Worm (Caenorhabditis elegans) whole organism, mixed stage, embryonic: Measurements from ENCODE around the gene T27A8.2.

Source experiments
- M03D4.4 ChIP-seq: sonication (generic microtip); optimal IDR thresholded peaks from 2 replicates; lab custom pipeline; 2017; ENCODE audit warnings: mild to moderate bottlenecking, missing genetic modification characterization, missing compliant biosample characterization
- blmp-1 ChIP-seq: fragments of 150-350 bp; optimal IDR thresholded peaks from 2 replicates; lab custom pipeline; 2014; ENCODE audit warnings: missing biosample characterization, missing genetic modification characterization
- ceh-39 ChIP-seq: fragments of 150-350 bp; optimal IDR thresholded peaks from 2 replicates; lab custom pipeline; 2014; ENCODE audit warnings: missing biosample characterization, missing genetic modification characterization
- ceh-43 ChIP-seq: fragments of 200-800 bp; sonication (Bioruptor generic); optimal IDR thresholded peaks from 2 replicates; lab custom pipeline; 2018; ENCODE audit warnings: mild to moderate bottlenecking, missing genetic modification characterization, moderate library complexity, missing compliant biosample characterization
- ceh-83 ChIP-seq: fragments of 200-800 bp; sonication (Bioruptor generic); optimal IDR thresholded peaks from 2 replicates; lab custom pipeline; 2018; ENCODE audit warnings: mild to moderate bottlenecking, missing genetic modification characterization, missing compliant biosample characterization
- ces-1 ChIP-seq: fragments of 150-350 bp; optimal IDR thresholded peaks from 2 replicates; lab custom pipeline; 2014; ENCODE audit warnings: missing biosample characterization, missing genetic modification reagents, missing genetic modification characterization
- cnd-1 ChIP-seq: fragments of 200-800 bp; sonication (Bioruptor generic); optimal IDR thresholded peaks from 2 replicates; lab custom pipeline; 2018; ENCODE audit warnings: mild to moderate bottlenecking, missing genetic modification characterization, missing compliant biosample characterization
- drap-1 ChIP-seq: fragments of 200-800 bp; sonication (Bioruptor generic); optimal IDR thresholded peaks from 3 replicates; lab custom pipeline; 2018; ENCODE audit warnings: mild to moderate bottlenecking, missing genetic modification characterization, missing compliant biosample characterization
- elt-1 ChIP-seq: sonication (generic microtip); optimal IDR thresholded peaks from 2 replicates; lab custom pipeline; 2017; ENCODE audit warnings: missing genetic modification characterization, mild to moderate bottlenecking, missing compliant biosample characterization, antibody characterized with exemption, moderate library complexity, borderline replicate concordance; ENCODE audit not compliant: insufficient read depth
- elt-3 ChIP-seq: fragments of 150-350 bp; optimal IDR thresholded peaks from 2 replicates; lab custom pipeline; 2014; ENCODE audit warnings: missing biosample characterization, missing genetic modification characterization
- flh-1 ChIP-seq: fragments of 200-800 bp; sonication (Bioruptor generic); optimal IDR thresholded peaks from 2 replicates; lab custom pipeline; 2018; ENCODE audit warnings: mild to moderate bottlenecking, missing genetic modification characterization, moderate library complexity, missing compliant biosample characterization
- ham-2 ChIP-seq: fragments of 200-800 bp; sonication (Bioruptor generic); optimal IDR thresholded peaks from 2 replicates; lab custom pipeline; 2018; ENCODE audit warnings: mild to moderate bottlenecking, missing genetic modification characterization, missing compliant biosample characterization
- hlh-1 ChIP-seq: fragments of 150-350 bp; optimal IDR thresholded peaks from 2 replicates; lab custom pipeline; 2014; ENCODE audit warnings: missing biosample characterization, missing genetic modification reagents, missing genetic modification characterization
- lin-13 ChIP-seq: fragments of 150-350 bp; optimal IDR thresholded peaks from 2 replicates; lab custom pipeline; 2014; ENCODE audit warnings: missing biosample characterization, missing genetic modification characterization
- lin-32 ChIP-seq: fragments of 200-800 bp; sonication (Bioruptor generic); optimal IDR thresholded peaks from 2 replicates; lab custom pipeline; 2018; ENCODE audit warnings: mild to moderate bottlenecking, missing genetic modification characterization, missing compliant biosample characterization
- lsy-2 ChIP-seq: fragments of 150-350 bp; optimal IDR thresholded peaks from 2 replicates; lab custom pipeline; 2014; ENCODE audit warnings: missing biosample characterization, missing genetic modification characterization
- mab-5 ChIP-seq: fragments of 150-350 bp; optimal IDR thresholded peaks from 2 replicates; lab custom pipeline; 2014; ENCODE audit warnings: missing biosample characterization, missing genetic modification characterization
- mls-2 ChIP-seq: sonication (generic microtip); optimal IDR thresholded peaks from 2 replicates; lab custom pipeline; 2016; ENCODE audit warnings: mild to moderate bottlenecking, missing genetic modification characterization, moderate library complexity, missing compliant biosample characterization
- nhr-12 ChIP-seq: fragments of 150-350 bp; optimal IDR thresholded peaks from 2 replicates; lab custom pipeline; 2014; ENCODE audit warnings: missing biosample characterization, missing genetic modification characterization
- nhr-2 ChIP-seq: fragments of 150-350 bp; optimal IDR thresholded peaks from 2 replicates; lab custom pipeline; 2014; ENCODE audit warnings: missing biosample characterization, missing genetic modification characterization
- nhr-28 ChIP-seq: fragments of 150-350 bp; optimal IDR thresholded peaks from 2 replicates; lab custom pipeline; 2014; ENCODE audit warnings: missing biosample characterization, missing genetic modification characterization
- nhr-76 ChIP-seq: sonication (generic microtip); optimal IDR thresholded peaks from 2 replicates; lab custom pipeline; 2017; ENCODE audit warnings: missing biosample characterization, missing genetic modification characterization
- pha-4 ChIP-seq: fragments of 150-350 bp; optimal IDR thresholded peaks from 2 replicates; lab custom pipeline; 2018; ENCODE audit warnings: missing biosample characterization, missing genetic modification reagents, missing genetic modification characterization
- sem-2 ChIP-seq: fragments of 200-800 bp; sonication (Bioruptor generic); optimal IDR thresholded peaks from 2 replicates; lab custom pipeline; 2018; ENCODE audit warnings: mild to moderate bottlenecking, missing genetic modification characterization, missing compliant biosample characterization
- snpc-4 ChIP-seq: fragments of 150-350 bp; optimal IDR thresholded peaks from 2 replicates; lab custom pipeline; 2014; ENCODE audit warnings: missing biosample characterization, missing genetic modification characterization
- sptf-1 ChIP-seq: sonication (generic microtip); optimal IDR thresholded peaks from 2 replicates; lab custom pipeline; 2017; ENCODE audit warnings: mild to moderate bottlenecking, missing genetic modification characterization, moderate library complexity, missing compliant biosample characterization
- tbx-8 ChIP-seq: fragments of 200-800 bp; sonication (Bioruptor generic); optimal IDR thresholded peaks from 2 replicates; lab custom pipeline; 2018; ENCODE audit warnings: mild to moderate bottlenecking, missing genetic modification characterization, moderate library complexity, missing compliant biosample characterization
- unc-120 ChIP-seq: sonication (generic microtip); optimal IDR thresholded peaks from 2 replicates; lab custom pipeline; 2017; ENCODE audit warnings: missing genetic modification characterization, missing compliant biosample characterization; ENCODE audit not compliant: poor library complexity, severe bottlenecking
- unc-39 ChIP-seq: fragments of 150-350 bp; optimal IDR thresholded peaks from 2 replicates; lab custom pipeline; 2014; ENCODE audit warnings: missing biosample characterization, missing genetic modification characterization
- unc-62 ChIP-seq: fragments of 150-350 bp; optimal IDR thresholded peaks from 2 replicates; lab custom pipeline; 2014; ENCODE audit warnings: missing biosample characterization, missing genetic modification reagents, missing genetic modification characterization
- zip-8 ChIP-seq: fragments of 150-350 bp; optimal IDR thresholded peaks from 2 replicates; lab custom pipeline; 2014; ENCODE audit warnings: missing biosample characterization, missing genetic modification characterization
- ztf-11 ChIP-seq: fragments of 150-350 bp; optimal IDR thresholded peaks from 2 replicates; lab custom pipeline; 2014; ENCODE audit warnings: missing biosample characterization, missing genetic modification characterization

T27A8.2 gene

DNA sequence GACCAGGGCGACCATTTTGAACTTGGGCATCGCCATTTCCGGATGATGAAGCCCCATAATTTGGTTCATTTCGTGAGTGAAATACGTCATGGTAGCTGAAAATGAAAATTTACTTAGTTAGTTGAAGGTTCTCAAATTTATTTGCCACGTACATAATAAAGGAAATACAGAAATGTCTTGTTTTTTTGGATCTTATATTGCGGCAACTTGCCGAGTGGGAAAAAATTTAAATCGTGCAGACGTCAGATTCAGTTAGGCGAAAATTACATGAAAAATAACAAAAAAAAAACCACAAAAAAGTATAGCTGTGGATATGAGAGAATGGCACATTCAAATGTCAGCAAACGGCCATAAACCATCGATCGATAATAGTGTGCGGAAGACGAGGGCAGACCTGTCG, at the start of gene T27A8.2:
Gene T27A8.2 (minus strand): TSS at position 101 of the 400 bp plus-strand sequence.
- TF ChIP-seq M03D4.4, result no peak

DNA sequence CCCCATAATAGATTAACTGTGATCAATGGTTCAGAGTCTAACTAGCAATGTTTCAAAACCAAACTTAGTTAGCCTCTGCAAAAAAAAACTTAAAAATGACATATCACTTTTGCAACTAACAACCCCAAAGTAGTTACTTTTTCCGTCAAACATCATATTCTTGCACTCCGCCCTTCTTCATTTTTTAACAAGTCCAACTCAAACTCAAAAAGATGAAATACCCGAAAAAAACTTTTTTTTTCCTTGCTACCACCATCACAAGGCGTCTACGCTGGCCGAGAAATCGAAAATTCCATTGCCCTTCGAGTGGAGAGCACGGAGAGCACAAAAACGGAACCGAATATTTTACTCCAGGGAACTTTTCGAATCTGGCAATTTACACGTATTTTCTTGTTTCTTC, 47.1 kb upstream of the T27A8.2 start:
- TF ChIP-seq unc-120 (tag; lab: Kevin White, UChicago), result no peak
- no peak for TF ChIP-seq nhr-2 (tag; lab: Kevin White, UChicago)
- TF ChIP-seq snpc-4, result no peak
- no peak for TF ChIP-seq mls-2 (tag; lab: Kevin White, UChicago)
- TF ChIP-seq ham-2 (GFP tag; lab: Kevin White, UChicago), result no peak
- no peak for TF ChIP-seq blmp-1 (tag; lab: Kevin White, UChicago)
- no peak for TF ChIP-seq unc-39 (tag; lab: Kevin White, UChicago)
- no peak for TF ChIP-seq sptf-1
- no peak for TF ChIP-seq cnd-1
- TF ChIP-seq zip-8 (tag; lab: Kevin White, UChicago), result no peak
- TF ChIP-seq ceh-43, result no peak
- no peak for TF ChIP-seq ceh-39

DNA sequence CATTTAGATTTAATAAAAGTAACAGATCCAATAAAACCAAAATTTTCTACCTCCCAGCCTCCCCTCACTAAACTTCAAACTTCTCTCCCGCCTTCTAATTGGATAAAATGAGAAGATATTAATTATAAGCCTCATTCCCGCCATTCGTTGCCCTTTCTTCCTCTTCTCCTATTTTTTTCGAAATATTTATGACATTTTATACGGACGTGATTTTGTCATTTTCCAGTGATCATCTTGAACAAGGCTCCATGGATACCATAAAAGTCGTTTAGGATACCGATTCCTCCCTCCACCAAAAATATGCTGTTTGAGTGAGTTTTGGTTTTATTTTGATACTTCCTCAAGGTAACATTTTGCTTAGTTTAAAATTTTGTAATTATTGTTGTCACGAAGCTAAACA, 44.7 kb upstream of the T27A8.2 start, which contains the start of gene ZK1073.2:
Gene ZK1073.2 (plus strand): TSS at position 301 of the 400 bp plus-strand sequence.
- no peak for TF ChIP-seq mab-5 (tag; lab: Kevin White, UChicago)
- TF ChIP-seq pha-4 (tag; lab: Kevin White, UChicago), result no peak
- TF ChIP-seq nhr-28 (tag; lab: Kevin White, UChicago), result no peak
- no peak for TF ChIP-seq ceh-39
- TF ChIP-seq M03D4.4, result no peak
- TF ChIP-seq ceh-83 (GFP tag; lab: Kevin White, UChicago), result no peak
- no peak for TF ChIP-seq snpc-4
- TF ChIP-seq ham-2 (GFP tag; lab: Kevin White, UChicago), result no peak

DNA sequence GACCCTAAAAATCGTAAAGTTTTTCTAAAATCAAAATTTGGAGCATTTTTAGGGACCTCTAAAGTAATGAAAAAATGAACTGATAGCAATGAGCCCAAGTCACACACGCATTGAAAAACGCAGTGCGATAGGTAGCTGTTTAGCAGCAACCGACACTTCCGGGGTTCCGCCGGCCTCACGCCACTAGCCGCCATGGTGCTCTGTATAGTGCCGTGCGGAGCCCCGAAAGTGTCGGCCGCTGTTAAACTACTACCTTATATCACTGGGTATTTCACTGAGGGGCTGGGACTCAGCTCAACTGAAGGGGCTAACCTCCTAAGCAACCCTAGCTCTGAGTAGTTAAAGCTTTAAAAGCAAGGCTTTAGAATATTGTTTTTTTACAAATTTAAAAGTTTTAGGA, 40.5 kb upstream of the T27A8.2 start:
- TF ChIP-seq ceh-83 (GFP tag; lab: Kevin White, UChicago) (no peak), elt-3 (tag; lab: Kevin White, UChicago) (no peak), lin-13 (no peak), snpc-4 (no peak), sem-2 (GFP tag; lab: Kevin White, UChicago) (no peak), nhr-2 (tag; lab: Kevin White, UChicago) (no peak), elt-1 (tag; lab: Kevin White, UChicago) (no peak), zip-8 (tag; lab: Kevin White, UChicago) (no peak), ceh-43 (no peak), sptf-1 (no peak), flh-1 (GFP tag; lab: Kevin White, UChicago) (no peak), drap-1 (no peak)
- TF ChIP-seq, all 35 proteins: peak for 0

DNA sequence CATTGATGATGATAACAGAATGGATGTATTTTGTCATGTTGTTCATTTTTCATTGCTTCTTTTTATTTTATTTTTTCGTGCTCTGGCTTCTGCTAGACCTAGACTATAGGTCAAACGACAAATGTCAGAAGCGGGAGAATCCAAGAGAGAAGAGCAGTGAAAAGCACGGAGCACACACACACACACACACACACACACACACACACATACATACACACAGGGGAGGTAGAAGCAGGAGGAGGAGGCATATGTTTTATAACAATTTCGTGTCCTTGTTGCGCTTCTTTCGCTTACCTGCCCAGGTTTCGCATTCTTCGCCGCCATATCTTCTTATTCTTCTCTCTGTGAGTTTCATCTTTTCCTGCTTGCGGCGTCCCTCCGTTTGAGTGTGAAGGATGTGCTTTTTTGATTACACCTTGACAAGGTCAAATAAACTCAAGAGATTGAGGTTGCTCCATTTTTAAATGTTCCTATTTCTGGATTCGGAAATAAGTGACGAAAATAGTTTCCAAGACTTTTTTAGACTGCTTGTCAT, 39.4 kb upstream of the T27A8.2 start:
- no peak for TF ChIP-seq flh-1 (GFP tag; lab: Kevin White, UChicago)
- peak; percentile 1 for TF ChIP-seq sptf-1
- peak; percentile 46 for TF ChIP-seq hlh-1 (tag; lab: Kevin White, UChicago)
- no peak for TF ChIP-seq snpc-4
- TF ChIP-seq unc-120 (tag; lab: Kevin White, UChicago), result peak; percentile 47

DNA sequence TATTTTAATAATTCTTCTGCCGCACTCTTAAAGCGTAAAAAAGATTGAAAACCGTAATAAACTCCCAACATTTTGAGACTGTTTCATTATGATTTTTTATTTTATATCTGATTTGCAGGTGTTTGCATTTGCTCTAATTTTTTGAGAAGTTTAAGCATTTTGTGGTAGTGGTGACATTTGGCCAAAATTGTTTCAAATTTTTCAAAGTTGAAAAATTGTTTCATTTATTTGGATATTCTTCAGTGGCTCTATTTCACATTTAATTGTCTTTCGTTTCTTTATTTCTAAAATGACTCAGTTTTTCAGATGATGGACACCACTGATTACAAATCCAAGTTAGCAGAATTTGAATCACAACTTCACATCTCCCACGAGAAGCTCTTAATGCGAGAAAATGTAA, 35.6 kb upstream of the T27A8.2 start, which contains the start of gene C30F2.5:
Gene C30F2.5 (plus strand): TSS at position 301 of the 400 bp plus-strand sequence.
- no peak for TF ChIP-seq mab-5 (tag; lab: Kevin White, UChicago)
- no peak for TF ChIP-seq sptf-1
- no peak for TF ChIP-seq ztf-11 (tag; lab: Kevin White, UChicago)
- no peak for TF ChIP-seq zip-8 (tag; lab: Kevin White, UChicago)
- TF ChIP-seq M03D4.4, result no peak
- no peak for TF ChIP-seq unc-62 (GFP tag; lab: Kevin White, UChicago)
- TF ChIP-seq nhr-2 (tag; lab: Kevin White, UChicago), result no peak
- no peak for TF ChIP-seq nhr-12 (tag; lab: Kevin White, UChicago)

DNA sequence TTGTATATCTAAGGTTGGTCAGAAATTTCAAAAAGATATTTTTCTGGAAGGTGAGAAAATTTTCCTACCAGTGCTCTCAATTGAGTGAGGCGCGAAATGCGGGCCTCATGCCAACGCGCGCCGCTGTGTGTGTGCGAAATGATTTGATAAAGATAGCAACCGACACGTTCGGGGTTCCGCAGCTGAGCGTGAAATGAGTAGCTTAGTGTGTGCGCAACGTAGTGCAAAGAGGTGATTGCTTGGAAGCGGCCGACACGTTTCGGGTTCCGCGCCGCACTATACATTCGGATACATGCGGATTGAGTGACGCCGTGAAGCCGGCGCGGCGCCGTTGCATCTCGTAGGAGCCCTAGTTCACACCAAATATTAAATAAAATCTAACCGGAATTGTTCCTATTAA, 32.4 kb upstream of the T27A8.2 start:
- no peak for TF ChIP-seq pha-4 (tag; lab: Kevin White, UChicago)
- TF ChIP-seq unc-39 (tag; lab: Kevin White, UChicago), result no peak
- TF ChIP-seq sem-2 (GFP tag; lab: Kevin White, UChicago), result no peak
- no peak for TF ChIP-seq lin-32
- TF ChIP-seq tbx-8 (GFP tag; lab: Kevin White, UChicago), result no peak
- no peak for TF ChIP-seq snpc-4
- TF ChIP-seq nhr-76, result no peak
- no peak for TF ChIP-seq nhr-2 (tag; lab: Kevin White, UChicago)
- no peak for TF ChIP-seq ces-1 (GFP tag; lab: Kevin White, UChicago)
- TF ChIP-seq sptf-1, result no peak
- TF ChIP-seq flh-1 (GFP tag; lab: Kevin White, UChicago), result no peak
- no peak for TF ChIP-seq M03D4.4
- no peak for TF ChIP-seq elt-1 (tag; lab: Kevin White, UChicago)
- TF ChIP-seq hlh-1 (tag; lab: Kevin White, UChicago), result no peak
- TF ChIP-seq lsy-2 (tag; lab: Kevin White, UChicago), result no peak
- TF ChIP-seq ham-2 (GFP tag; lab: Kevin White, UChicago), result no peak
- TF ChIP-seq unc-62 (GFP tag; lab: Kevin White, UChicago), result no peak
